Worm (Caenorhabditis elegans) whole organism, L1 larva: ENCODE results near the gene hot-1.

Experiments
- alr-1 ChIP-seq: fragments of 200-800 bp; sonication (Bioruptor generic); optimal IDR thresholded peaks from 2 replicates; lab custom pipeline; 2018; ENCODE audit warnings: borderline replicate concordance, mild to moderate bottlenecking, missing genetic modification characterization, missing compliant biosample characterization
- elt-3 ChIP-seq, 6 experiments: fragments of 150-350 bp in 1 of 6; sonication (generic microtip); optimal IDR thresholded peaks; 2 replicates each; lab custom pipeline; 2017 to 2018; ENCODE audit warnings: missing biosample characterization in 6 of 6, missing genetic modification characterization in 6 of 6, inconsistent platforms in 1 of 6
- fkh-10 ChIP-seq: sonication (generic microtip); optimal IDR thresholded peaks from 2 replicates; lab custom pipeline; 2017; ENCODE audit warnings: missing biosample characterization, missing genetic modification reagents, missing genetic modification characterization
- hlh-17 ChIP-seq: fragments of 200-800 bp; sonication (Bioruptor generic); optimal IDR thresholded peaks from 2 replicates; lab custom pipeline; 2018; ENCODE audit warnings: missing genetic modification characterization, mild to moderate bottlenecking, missing compliant biosample characterization, moderate library complexity, borderline replicate concordance
- jun-1 ChIP-seq: fragments of 150-350 bp; optimal IDR thresholded peaks from 2 replicates; lab custom pipeline; 2014; ENCODE audit warnings: missing biosample characterization, missing genetic modification reagents, missing genetic modification characterization
- mdl-1 ChIP-seq, 2 experiments: fragments of 150-350 bp; optimal IDR thresholded peaks; 2 replicates each; lab custom pipeline; 2014 to 2017; ENCODE audit warnings: missing biosample characterization in 2 of 2, missing genetic modification characterization in 2 of 2, inconsistent platforms in 1 of 2
- sup-37 ChIP-seq: fragments of 200-800 bp; sonication (Bioruptor generic); optimal IDR thresholded peaks from 2 replicates; lab custom pipeline; 2018; ENCODE audit warnings: mild to moderate bottlenecking, missing genetic modification characterization, missing compliant biosample characterization
- unc-62 ChIP-seq: fragments of 150-350 bp; optimal IDR thresholded peaks from 2 replicates; lab custom pipeline; 2014; ENCODE audit warnings: missing biosample characterization, missing genetic modification reagents, missing genetic modification characterization
- ztf-11 ChIP-seq, 2 experiments: sonication (generic microtip); optimal IDR thresholded peaks; 2 replicates each; lab custom pipeline; 2016 to 2017; ENCODE audit warnings: missing genetic modification characterization in 2 of 2, missing biosample characterization in 1 of 2, missing compliant biosample characterization in 1 of 2

ce11 chrV:14579619-14580018, 41.3 kb upstream of the hot-1 start, which contains the start of gene gar-3:
- TF ChIP-seq fkh-10 (no peak), mdl-1 (tag; optimal IDR thresholded peaks at IDR 0.05; lab: Kevin White, UChicago) (no peak), elt-3 (tag; optimal IDR thresholded peaks at IDR 0.05; lab: Kevin White, UChicago) (no peak), alr-1 (tag; lab: Kevin White, UChicago) (no peak), unc-62 (GFP tag; lab: Kevin White, UChicago) (no peak), sup-37 (GFP tag; lab: Kevin White, UChicago) (no peak), hlh-17 (GFP tag; lab: Kevin White, UChicago) (no peak), ztf-11 (tag; optimal IDR thresholded peaks at IDR 0.05; lab: Kevin White, UChicago) (no peak), jun-1 (tag; lab: Kevin White, UChicago) (no peak)
